Worm (Caenorhabditis elegans) whole organism, L2 larva: ENCODE data around the gene nra-1.

Source experiments
- alr-1 ChIP-seq: fragments of 150-350 bp; optimal IDR thresholded peaks from 2 replicates; lab custom pipeline; 2014; ENCODE audit warnings: missing biosample characterization, missing genetic modification characterization
- ceh-16 ChIP-seq: fragments of 150-350 bp; optimal IDR thresholded peaks from 2 replicates; lab custom pipeline; 2014; ENCODE audit warnings: missing biosample characterization, missing genetic modification characterization
- lin-39 ChIP-seq: fragments of 150-350 bp; optimal IDR thresholded peaks from 2 replicates; lab custom pipeline; 2014; ENCODE audit warnings: missing biosample characterization, missing genetic modification reagents, missing genetic modification characterization
- lsy-2 ChIP-seq, 2 experiments: fragments of 150-350 bp in 1 of 2; sonication (generic microtip) in 1 of 2; optimal IDR thresholded peaks; 2 replicates each; lab custom pipeline; 2014 to 2017; ENCODE audit warnings: missing biosample characterization in 2 of 2, missing genetic modification characterization in 2 of 2
- skn-1 ChIP-seq: sonication (generic microtip); optimal IDR thresholded peaks from 2 replicates; lab custom pipeline; 2017; ENCODE audit warnings: missing biosample characterization, missing genetic modification characterization
- snpc-4 ChIP-seq: fragments of 150-350 bp; optimal IDR thresholded peaks from 2 replicates; lab custom pipeline; 2014; ENCODE audit warnings: missing biosample characterization, missing genetic modification characterization
- unc-39 ChIP-seq: fragments of 150-350 bp; optimal IDR thresholded peaks from 2 replicates; lab custom pipeline; 2014; ENCODE audit warnings: missing biosample characterization, missing genetic modification characterization

- TF ChIP-seq ceh-16 (tag; lab: Kevin White, UChicago) = no peak
- TF ChIP-seq unc-39 (tag; lab: Kevin White, UChicago) = no peak
- no peak for TF ChIP-seq skn-1 (tag; lab: Kevin White, UChicago)
- no peak for TF ChIP-seq snpc-4 (tag; lab: Kevin White, UChicago)
- no peak for TF ChIP-seq lin-39 (tag; lab: Kevin White, UChicago)
- no peak for TF ChIP-seq lsy-2 (tag; optimal IDR thresholded peaks at IDR 0.05; lab: Kevin White, UChicago)
- TF ChIP-seq alr-1 (tag; lab: Kevin White, UChicago) = no peak
These were observed 36.8 kb downstream of the nra-1 start for ce11 chrIV:17247184-17247583.
